Worm (Caenorhabditis elegans) whole organism, young adult: ENCODE data around the gene K02C4.5.

ENCODE experiments used
- B0019.2 ChIP-seq: fragments of 200-800 bp; sonication (Bioruptor generic); conservative IDR thresholded peaks from 2 replicates; pipeline ENCODE4 v1.3.6; 2022; ENCODE audit warnings: missing genetic modification reagents, missing genetic modification characterization, missing compliant biosample characterization
- C17E4.6 ChIP-seq: fragments of 200-800 bp; sonication (Bioruptor generic); IDR thresholded peaks from 2 replicates; pipeline ENCODE4 v1.3.6; 2022; ENCODE audit warnings: missing genetic modification reagents, missing genetic modification characterization, missing compliant biosample characterization
- F22D6.2 ChIP-seq: sonication (generic microtip); optimal IDR thresholded peaks from 2 replicates; lab custom pipeline; 2016; ENCODE audit warnings: mild to moderate bottlenecking, missing genetic modification characterization, missing compliant biosample characterization
- F33H1.4 ChIP-seq: fragments of 200-800 bp; sonication (Bioruptor generic); IDR thresholded peaks from 2 replicates; pipeline ENCODE4 v1.3.6; 2022; ENCODE audit warnings: missing genetic modification reagents, missing genetic modification characterization, missing compliant biosample characterization
- F52B5.7 ChIP-seq: sonication (generic microtip); optimal IDR thresholded peaks from 2 replicates; lab custom pipeline; 2016; ENCODE audit warnings: mild to moderate bottlenecking, missing genetic modification characterization, missing compliant biosample characterization
- K12H6.12 ChIP-seq: fragments of 200-800 bp; sonication (Bioruptor generic); optimal IDR thresholded peaks from 2 replicates; lab custom pipeline; 2018; ENCODE audit warnings: mild to moderate bottlenecking, missing genetic modification characterization, missing compliant biosample characterization
- T07F8.4 ChIP-seq: sonication (generic microtip); optimal IDR thresholded peaks from 2 replicates; lab custom pipeline; 2016; ENCODE audit warnings: mild to moderate bottlenecking, missing genetic modification characterization, moderate library complexity, missing compliant biosample characterization
- Y53F4B.3 ChIP-seq: fragments of 200-800 bp; sonication (Bioruptor generic); IDR thresholded peaks from 2 replicates; pipeline ENCODE4 v1.3.6; 2022; ENCODE audit warnings: missing genetic modification reagents, missing genetic modification characterization, missing compliant biosample characterization
- aptf-2 ChIP-seq: fragments of 200-800 bp; sonication (Bioruptor generic); conservative IDR thresholded peaks from 2 replicates; pipeline ENCODE4 v1.3.6; 2022; ENCODE audit warnings: missing genetic modification reagents, missing genetic modification characterization, missing compliant biosample characterization
- aptf-3 ChIP-seq: fragments of 200-800 bp; sonication (Bioruptor generic); IDR thresholded peaks from 2 replicates; pipeline ENCODE4 v1.3.6; 2022; ENCODE audit warnings: missing genetic modification characterization, missing compliant biosample characterization
- attf-6 ChIP-seq: fragments of 200-800 bp; sonication (Bioruptor generic); IDR thresholded peaks from 2 replicates; pipeline ENCODE4 v1.3.6; 2022; ENCODE audit warnings: missing genetic modification reagents, missing genetic modification characterization, missing compliant biosample characterization
- ccch-3 ChIP-seq: fragments of 200-800 bp; sonication (Bioruptor generic); optimal IDR thresholded peaks from 2 replicates; lab custom pipeline; 2018; ENCODE audit warnings: mild to moderate bottlenecking, missing genetic modification characterization, missing compliant biosample characterization
- cebp-1 ChIP-seq, 2 experiments: fragments of 200-800 bp in 1 of 2; sonication (Bioruptor generic) in 1 of 2; sonication (generic microtip) in 1 of 2; IDR thresholded peaks in 1 of 2; optimal IDR thresholded peaks in 1 of 2; 2 replicates each; pipeline versions ENCODE4 v1.3.6 to Lab custom; 2017 to 2022; ENCODE audit warnings: missing compliant biosample characterization in 2 of 2, missing genetic modification characterization in 2 of 2, mild to moderate bottlenecking in 1 of 2, missing genetic modification reagents in 1 of 2, moderate library complexity in 1 of 2
- ceh-27 ChIP-seq: fragments of 200-800 bp; sonication (Bioruptor generic); optimal IDR thresholded peaks from 2 replicates; lab custom pipeline; 2018; ENCODE audit warnings: mild to moderate bottlenecking, missing genetic modification characterization, moderate library complexity, missing compliant biosample characterization
- ceh-58 ChIP-seq: fragments of 200-800 bp; sonication (Bioruptor generic); IDR thresholded peaks from 2 replicates; pipeline ENCODE4 v1.3.6; 2022; ENCODE audit warnings: missing genetic modification characterization, missing compliant biosample characterization
- ceh-91 ChIP-seq: fragments of 200-800 bp; sonication (Bioruptor generic); IDR thresholded peaks from 2 replicates; pipeline ENCODE4 v1.3.6; 2022; ENCODE audit warnings: missing genetic modification reagents, missing genetic modification characterization, missing compliant biosample characterization
- chd-7 ChIP-seq: sonication (generic microtip); optimal IDR thresholded peaks from 2 replicates; lab custom pipeline; 2016; ENCODE audit warnings: mild to moderate bottlenecking, missing genetic modification characterization, moderate library complexity, missing compliant biosample characterization
- dpl-1 ChIP-seq: fragments of 150-350 bp; optimal IDR thresholded peaks from 2 replicates; lab custom pipeline; 2014; ENCODE audit warnings: missing biosample characterization, missing genetic modification reagents, missing genetic modification characterization
- egl-18 ChIP-seq: fragments of 200-800 bp; sonication (Bioruptor generic); IDR thresholded peaks from 2 replicates; pipeline ENCODE4 v1.3.6; 2022; ENCODE audit warnings: missing genetic modification reagents, missing genetic modification characterization, missing compliant biosample characterization
- egl-44 ChIP-seq: fragments of 200-800 bp; sonication (Bioruptor generic); IDR thresholded peaks from 2 replicates; pipeline ENCODE4 v1.3.6; 2022; ENCODE audit warnings: missing genetic modification reagents, missing genetic modification characterization, missing compliant biosample characterization
- gei-17 ChIP-seq: fragments of 200-800 bp; sonication (Bioruptor generic); optimal IDR thresholded peaks from 2 replicates; lab custom pipeline; 2018; ENCODE audit warnings: mild to moderate bottlenecking, missing genetic modification characterization, missing compliant biosample characterization
- hlh-12 ChIP-seq: sonication (generic microtip); optimal IDR thresholded peaks from 2 replicates; lab custom pipeline; 2016; ENCODE audit warnings: missing genetic modification characterization, missing compliant biosample characterization
- hlh-26 ChIP-seq: fragments of 200-800 bp; sonication (Bioruptor generic); conservative IDR thresholded peaks from 2 replicates; pipeline ENCODE4 v1.3.6; 2022; ENCODE audit warnings: missing genetic modification reagents, missing genetic modification characterization, missing compliant biosample characterization
- hmg-1.2 ChIP-seq: fragments of 200-800 bp; sonication (Bioruptor generic); IDR thresholded peaks from 2 replicates; pipeline ENCODE4 v1.3.6; 2022; ENCODE audit warnings: missing genetic modification reagents, missing genetic modification characterization, missing compliant biosample characterization
- hmg-20 ChIP-seq: fragments of 200-800 bp; sonication (Bioruptor generic); IDR thresholded peaks from 2 replicates; pipeline ENCODE4 v1.3.6; 2022; ENCODE audit warnings: missing genetic modification reagents, missing genetic modification characterization, missing compliant biosample characterization
- hsf-1 ChIP-seq: fragments of 200-800 bp; sonication (Bioruptor generic); IDR thresholded peaks from 2 replicates; pipeline ENCODE4 v1.3.6; 2022; ENCODE audit warnings: missing genetic modification reagents, missing genetic modification characterization, missing compliant biosample characterization
- lag-1 ChIP-seq: fragments of 200-800 bp; sonication (Bioruptor generic); IDR thresholded peaks from 2 replicates; pipeline ENCODE4 v1.3.6; 2022; ENCODE audit warnings: missing genetic modification reagents, missing genetic modification characterization, missing compliant biosample characterization
- lir-1 ChIP-seq: fragments of 200-800 bp; sonication (Bioruptor generic); conservative IDR thresholded peaks from 2 replicates; pipeline ENCODE4 v1.3.6; 2022; ENCODE audit warnings: missing genetic modification reagents, missing genetic modification characterization, missing compliant biosample characterization
- madf-3 ChIP-seq: fragments of 200-800 bp; sonication (Bioruptor generic); IDR thresholded peaks from 2 replicates; pipeline ENCODE4 v1.3.6; 2022; ENCODE audit warnings: missing genetic modification reagents, missing genetic modification characterization, missing compliant biosample characterization
- mel-28 ChIP-seq: sonication (generic microtip); optimal IDR thresholded peaks from 2 replicates; lab custom pipeline; 2016; ENCODE audit warnings: borderline replicate concordance, mild to moderate bottlenecking, missing genetic modification characterization, missing compliant biosample characterization
- mxl-1 ChIP-seq: sonication (generic microtip); optimal IDR thresholded peaks from 2 replicates; lab custom pipeline; 2016; ENCODE audit warnings: missing genetic modification characterization, missing compliant biosample characterization
- nfya-2 ChIP-seq: fragments of 200-800 bp; sonication (Bioruptor generic); IDR thresholded peaks from 2 replicates; pipeline ENCODE4 v1.3.6; 2022; ENCODE audit warnings: missing genetic modification reagents, missing genetic modification characterization, missing compliant biosample characterization
- nhr-80 ChIP-seq: sonication (generic microtip); optimal IDR thresholded peaks from 2 replicates; lab custom pipeline; 2016; ENCODE audit warnings: missing genetic modification characterization, missing compliant biosample characterization
- nhr-90 ChIP-seq: sonication (generic microtip); optimal IDR thresholded peaks from 2 replicates; lab custom pipeline; 2016; ENCODE audit warnings: missing genotype, mild to moderate bottlenecking, missing genetic modification characterization, missing compliant biosample characterization
- snpc-4 ChIP-seq, 5 experiments: fragments of 150-350 bp in 1 of 5; sonication (generic microtip) in 4 of 5; optimal IDR thresholded peaks; 2 replicates each; lab custom pipeline; 2014 to 2018; ENCODE audit warnings: missing genetic modification characterization in 5 of 5, missing biosample characterization in 3 of 5, antibody characterized with exemption in 2 of 5, mild to moderate bottlenecking in 2 of 5, missing compliant biosample characterization in 2 of 5, missing genotype in 2 of 5, moderate library complexity in 2 of 5, missing genetic modification reagents in 1 of 5
- tbx-9 ChIP-seq: sonication (generic microtip); optimal IDR thresholded peaks from 2 replicates; lab custom pipeline; 2016; ENCODE audit warnings: borderline replicate concordance, missing genetic modification characterization, inconsistent platforms, missing compliant biosample characterization
- ztf-18 ChIP-seq: sonication (generic microtip); optimal IDR thresholded peaks from 2 replicates; lab custom pipeline; 2016; ENCODE audit warnings: missing genotype, mild to moderate bottlenecking, missing genetic modification characterization, missing compliant biosample characterization
- ztf-25 ChIP-seq: fragments of 200-800 bp; sonication (Bioruptor generic); IDR thresholded peaks from 2 replicates; pipeline ENCODE4 v1.3.6; 2022; ENCODE audit warnings: missing genetic modification reagents, missing genetic modification characterization, missing compliant biosample characterization
- ztf-6 ChIP-seq: fragments of 200-800 bp; sonication (Bioruptor generic); IDR thresholded peaks from 2 replicates; pipeline ENCODE4 v1.3.6; 2022; ENCODE audit warnings: missing genetic modification reagents, missing genetic modification characterization, missing compliant biosample characterization

Gene K02C4.5

DNA sequence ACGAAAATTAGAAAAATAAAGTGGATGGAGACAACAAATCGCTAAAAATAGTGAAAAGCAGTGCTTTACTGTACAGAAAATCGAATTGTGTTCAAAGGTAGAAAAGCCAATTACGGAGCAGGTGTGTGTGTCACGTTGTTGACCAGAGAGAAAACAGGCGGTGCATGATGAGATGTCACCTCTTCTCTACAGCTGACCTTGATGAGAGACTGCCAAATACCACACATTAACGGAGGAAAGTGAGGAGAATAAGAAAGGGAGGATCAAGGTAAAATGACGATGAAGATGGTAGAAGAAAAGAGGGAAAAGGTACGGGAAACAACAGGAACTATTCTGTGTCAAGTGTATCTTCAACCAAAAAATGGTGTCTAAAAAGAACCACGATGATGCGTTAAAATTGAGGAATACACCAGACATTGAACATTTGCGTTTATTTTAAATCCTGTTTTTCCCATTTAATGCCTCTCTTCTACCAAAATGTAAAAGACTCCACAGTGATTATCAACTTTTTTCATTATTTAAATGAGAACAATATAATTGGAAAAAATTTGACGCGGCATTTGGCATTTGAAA, 21.1 kb downstream of the K02C4.5 start:
- no peak for TF ChIP-seq ceh-58

DNA sequence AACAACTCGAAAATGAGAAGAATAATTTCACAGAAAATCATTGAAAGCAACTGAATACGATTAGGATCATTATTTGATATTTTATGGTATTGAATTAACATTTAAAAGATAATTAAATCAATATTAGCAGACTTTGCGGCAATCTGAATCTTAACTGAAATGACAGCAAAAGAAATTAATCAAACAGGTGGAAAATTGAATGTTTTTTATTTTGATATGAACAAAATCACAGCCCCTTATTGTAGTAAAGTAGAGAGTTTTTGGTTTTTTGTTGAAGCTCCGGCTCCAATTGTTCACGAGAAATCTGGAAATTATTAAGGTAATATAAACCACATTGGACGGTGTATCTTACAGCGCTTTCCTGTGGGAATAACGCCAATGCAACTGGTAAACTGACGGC, 23.8 kb downstream of the K02C4.5 start, which contains the start of gene sre-2:
TSS of gene sre-2 (minus strand) at position 101 of the 400 bp plus-strand sequence.
- TF ChIP-seq T07F8.4 (tag; lab: Kevin White, UChicago) (no peak), ztf-25 (GFP tag; lab: Robert Waterston, UW) (no peak), attf-6 (GFP tag; lab: Robert Waterston, UW) (no peak), gei-17 (GFP tag; lab: Kevin White, UChicago) (no peak), mel-28 (no peak), F22D6.2 (no peak)

DNA sequence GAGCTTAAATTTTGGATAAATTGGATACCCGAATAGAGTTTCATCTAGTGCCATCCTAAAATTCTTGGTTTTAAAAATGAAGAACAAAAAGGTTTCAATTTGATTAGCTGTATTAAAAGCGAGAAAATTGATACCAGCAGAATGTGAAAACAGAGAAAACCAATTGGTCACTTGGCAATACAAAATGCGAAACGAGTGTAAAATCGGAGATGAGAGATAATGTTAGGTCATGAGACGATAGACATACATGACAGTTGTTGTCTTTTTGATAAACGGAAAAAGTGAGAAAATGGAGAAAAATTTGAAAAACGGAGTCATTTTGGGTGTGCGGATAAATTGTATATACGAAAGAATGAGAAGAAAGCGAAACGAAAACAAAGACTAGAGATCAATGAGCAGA, 26.8 kb downstream of the K02C4.5 start, which contains the start of gene sfxn-5:
TSS of gene sfxn-5 (minus strand) at position 55 of the 400 bp plus-strand sequence.
- TF ChIP-seq hmg-20 (GFP tag; lab: Robert Waterston, UW) (no peak), nhr-80 (tag; lab: Kevin White, UChicago) (peak; percentile 49), hmg-1.2 (GFP tag; lab: Robert Waterston, UW) (peak; percentile 26; the same call in 1 of the 2 replicates), F22D6.2 (no peak), nhr-90 (no peak), madf-3 (GFP tag; lab: Robert Waterston, UW) (no peak), aptf-2 (GFP tag; lab: Robert Waterston, UW) (no peak), hlh-26 (no peak)

DNA sequence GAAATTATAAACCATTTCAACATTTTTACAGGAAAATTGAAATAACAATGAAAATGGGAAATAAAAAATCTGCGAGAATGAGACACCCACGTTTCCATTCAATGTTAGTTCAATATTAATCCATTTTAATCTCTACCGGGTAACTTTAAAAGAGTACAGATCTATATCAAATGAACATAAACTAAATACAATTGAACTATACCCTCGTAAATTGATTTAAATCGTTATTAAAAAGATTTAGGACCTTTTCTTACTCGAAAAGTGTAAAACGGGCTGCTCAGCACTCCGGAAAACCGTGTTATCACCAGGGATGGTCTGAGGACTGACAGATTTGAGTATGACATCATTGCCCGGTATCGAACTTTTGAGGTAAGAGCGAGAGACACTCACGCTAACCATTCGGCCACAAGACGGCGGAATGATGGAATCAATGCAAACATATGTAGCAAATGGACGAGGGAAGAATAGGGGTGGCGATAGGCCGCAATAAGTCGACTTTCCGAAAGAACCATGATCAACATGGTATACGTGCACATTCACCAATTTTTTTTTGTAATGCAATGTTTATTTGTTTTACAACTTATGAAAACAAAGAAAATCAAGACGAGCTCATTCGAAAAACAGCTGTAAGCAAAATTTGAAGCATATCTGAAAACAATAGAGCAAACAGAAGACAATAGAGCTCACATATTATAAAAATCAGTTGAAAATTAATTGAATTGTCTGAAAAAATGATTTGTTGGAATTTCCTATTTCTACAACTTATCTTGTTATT, 28.9 kb downstream of the K02C4.5 start, which contains the start of the genes chst-1 and C41C4.9:
TSS of gene chst-1 (minus strand) at position 51 of the 775 bp plus-strand sequence.
TSS of gene C41C4.9 (plus strand) at position 725 of the 775 bp plus-strand sequence.
- TF ChIP-seq hmg-1.2 (GFP tag; lab: Robert Waterston, UW) (peak; percentile 69), hlh-26 (no peak), T07F8.4 (tag; lab: Kevin White, UChicago) (peak; percentile 74), egl-18 (no peak), hsf-1 (GFP tag; lab: Robert Waterston, UW) (peak; percentile 33; the same call in 1 of the 2 replicates), madf-3 (GFP tag; lab: Robert Waterston, UW) (no peak), dpl-1 (GFP tag; lab: Kevin White, UChicago) (no peak), F52B5.7 (tag; lab: Kevin White, UChicago) (peak; percentile 94), K12H6.12 (tag; lab: Kevin White, UChicago) (peak; percentile 57), ztf-6 (GFP tag; lab: Robert Waterston, UW) (peak; percentile 29; the same call in 1 of the 2 replicates), mxl-1 (peak; percentile 92), chd-7 (tag; lab: Kevin White, UChicago) (peak; percentile 88), C17E4.6 (no peak; the same call in 1 of the 2 replicates), B0019.2 (GFP tag; lab: Robert Waterston, UW) (no peak), lir-1 (GFP tag; lab: Robert Waterston, UW) (no peak; the same call in 1 of the 2 replicates), hmg-20 (GFP tag; lab: Robert Waterston, UW) (peak; percentile 75), ceh-91 (GFP tag; lab: Robert Waterston, UW) (no peak), ccch-3 (no peak), nfya-2 (GFP tag; lab: Robert Waterston, UW) (no peak), aptf-3 (GFP tag; lab: Robert Waterston, UW) (peak; percentile 89; the same call in 1 of the 2 replicates), egl-44 (GFP tag; lab: Robert Waterston, UW) (peak; percentile 95), hlh-12 (tag; lab: Kevin White, UChicago) (peak; percentile 68), Y53F4B.3 (GFP tag; lab: Robert Waterston, UW) (no peak), tbx-9 (tag; lab: Kevin White, UChicago) (peak; percentile 61), aptf-2 (GFP tag; lab: Robert Waterston, UW) (no peak), snpc-4 (GFP tag; optimal IDR thresholded peaks at IDR 0.05; lab: Kevin White, UChicago) (peak; percentile 67), snpc-4 (tag; optimal IDR thresholded peaks at IDR 0.05; lab: Kevin White, UChicago) (peak in 2 of 4 experiments; percentile 74 to 75), F33H1.4 (GFP tag; lab: Robert Waterston, UW) (no peak; the same call in 1 of the 2 replicates), lag-1 (0 out of 2 replicates have a peak, but pooled peaks have one; percentile 38), ceh-27 (GFP tag; lab: Kevin White, UChicago) (peak; percentile 88), attf-6 (GFP tag; lab: Robert Waterston, UW) (peak; percentile 51; the same call in 1 of the 2 replicates), ztf-18 (peak; percentile 87), cebp-1 (GFP tag; IDR thresholded peaks at IDR 0.05; lab: Robert Waterston, UW) (peak; percentile 23; the same call in 1 of the 2 replicates), cebp-1 (tag; optimal IDR thresholded peaks at IDR 0.05; lab: Kevin White, UChicago) (no peak)
